Fruit fly (Drosophila melanogaster) whole organism, prepupa: ENCODE results near the gene CG32106.
A peak's percentile ranks its signal among the peaks of the same experiment; 100 is the strongest.

Source experiments
- Blimp-1 ChIP-seq: fragments of 200-800 bp; sonication (Bioruptor generic); optimal IDR thresholded peaks from 3 replicates; lab custom pipeline; 2017; ENCODE audit warnings: missing biosample characterization, missing genetic modification characterization, mild to moderate bottlenecking, moderate library complexity, missing genetic modification reagents
- CG10631 ChIP-seq: fragments of 200-800 bp; sonication (Bioruptor generic); optimal IDR thresholded peaks from 2 replicates; lab custom pipeline; 2016; ENCODE audit warnings: missing biosample characterization, missing genetic modification characterization
- CG10669 ChIP-seq: fragments of 200-800 bp; sonication (Bioruptor generic); optimal IDR thresholded peaks from 3 replicates; lab custom pipeline; 2018; ENCODE audit warnings: missing biosample characterization, mild to moderate bottlenecking, missing genetic modification characterization, moderate library complexity
- CG11902 ChIP-seq: fragments of 200-800 bp; sonication (Bioruptor generic); optimal IDR thresholded peaks from 3 replicates; lab custom pipeline; 2016; ENCODE audit warnings: missing biosample characterization, missing genetic modification characterization
- CG15336 ChIP-seq: fragments of 200-800 bp; sonication (Bioruptor generic); IDR thresholded peaks from 2 replicates; pipeline ENCODE4 v1.3.6; 2022; ENCODE audit warnings: missing biosample characterization, missing genetic modification characterization
- CG16779 ChIP-seq: fragments of 200-800 bp; sonication (Bioruptor generic); optimal IDR thresholded peaks from 3 replicates; lab custom pipeline; 2017; ENCODE audit warnings: missing biosample characterization, mild to moderate bottlenecking, missing genetic modification characterization
- CG32006 ChIP-seq: fragments of 200-800 bp; sonication (Bioruptor generic); optimal IDR thresholded peaks from 3 replicates; lab custom pipeline; 2017; ENCODE audit warnings: missing biosample characterization, mild to moderate bottlenecking, missing genetic modification characterization
- CG3919 ChIP-seq: fragments of 200-800 bp; sonication (Bioruptor generic); optimal IDR thresholded peaks from 3 replicates; lab custom pipeline; 2016; ENCODE audit warnings: missing biosample characterization, missing genetic modification characterization
- CG6163 ChIP-seq: fragments of 200-800 bp; sonication (Bioruptor generic); IDR thresholded peaks from 3 replicates; pipeline ENCODE4 v1.3.6; 2022; ENCODE audit warnings: missing biosample characterization, missing genetic modification characterization
- CG6276 ChIP-seq: fragments of 200-800 bp; sonication (Bioruptor generic); optimal IDR thresholded peaks from 2 replicates; lab custom pipeline; 2017; ENCODE audit warnings: missing biosample characterization, mild to moderate bottlenecking, missing genetic modification characterization
- CG6854 ChIP-seq: fragments of 200-800 bp; sonication (Bioruptor generic); optimal IDR thresholded peaks from 2 replicates; lab custom pipeline; 2017; ENCODE audit warnings: missing biosample characterization, mild to moderate bottlenecking, missing genetic modification characterization
- CG7368 ChIP-seq: fragments of 200-800 bp; sonication (Bioruptor generic); optimal IDR thresholded peaks from 3 replicates; lab custom pipeline; 2016; ENCODE audit warnings: missing biosample characterization, missing genetic modification characterization
- CG8119 ChIP-seq: fragments of 200-800 bp; sonication (Bioruptor generic); IDR thresholded peaks from 3 replicates; pipeline ENCODE4 v1.3.6; 2022; ENCODE audit warnings: missing biosample characterization, missing genetic modification characterization
- CG8319 ChIP-seq: fragments of 200-800 bp; sonication (Bioruptor generic); optimal IDR thresholded peaks from 3 replicates; lab custom pipeline; 2016; ENCODE audit warnings: missing biosample characterization, missing genetic modification characterization
- CG8632 ChIP-seq: fragments of 200-800 bp; sonication (Bioruptor generic); optimal IDR thresholded peaks from 3 replicates; lab custom pipeline; 2016; ENCODE audit warnings: missing biosample characterization, missing genetic modification characterization
- Eip75B ChIP-seq: fragments of 200-800 bp; sonication (Bioruptor generic); optimal IDR thresholded peaks from 3 replicates; lab custom pipeline; 2016; ENCODE audit warnings: missing biosample characterization, missing genetic modification characterization
- Eip78C ChIP-seq: fragments of 200-800 bp; sonication (Bioruptor generic); peaks from one replicate; lab custom pipeline; 2016; ENCODE audit warnings: missing biosample characterization, missing genetic modification characterization
- Eip93F ChIP-seq: fragments of 200-800 bp; sonication (Bioruptor generic); optimal IDR thresholded peaks from 2 replicates; lab custom pipeline; 2016; ENCODE audit warnings: missing biosample characterization, mild to moderate bottlenecking, missing genetic modification characterization
- Ets96B ChIP-seq: fragments of 200-800 bp; optimal IDR thresholded peaks from 2 replicates; lab custom pipeline; 2019; ENCODE audit warnings: missing biosample characterization, mild to moderate bottlenecking, missing genetic modification characterization, moderate library complexity
- Gug ChIP-seq: fragments of 200-800 bp; sonication (Bioruptor generic); IDR thresholded peaks from 2 replicates; pipeline ENCODE4 v1.3.6; 2022; ENCODE audit warnings: missing biosample characterization, missing genetic modification characterization
- Hr38 ChIP-seq: sonication (Bioruptor generic); optimal IDR thresholded peaks from 2 replicates; lab custom pipeline; 2016; ENCODE audit warnings: missing biosample characterization, missing genetic modification characterization
- Hr39 ChIP-seq: fragments of 200-800 bp; sonication (Bioruptor generic); optimal IDR thresholded peaks from 2 replicates; lab custom pipeline; 2016; ENCODE audit warnings: missing biosample characterization, missing genetic modification characterization
- Met ChIP-seq: fragments of 200-800 bp; sonication (Bioruptor generic); optimal IDR thresholded peaks from 3 replicates; lab custom pipeline; 2016; ENCODE audit warnings: missing biosample characterization, missing genetic modification characterization
- Smox ChIP-seq: fragments of 200-800 bp; sonication (Bioruptor generic); optimal IDR thresholded peaks from 3 replicates; lab custom pipeline; 2016; ENCODE audit warnings: missing biosample characterization, missing genetic modification characterization
- Sox14 ChIP-seq: fragments of 200-800 bp; sonication (Bioruptor generic); optimal IDR thresholded peaks from 3 replicates; lab custom pipeline; 2016; ENCODE audit warnings: missing biosample characterization, missing genetic modification characterization
- Sox15 ChIP-seq: fragments of 200-800 bp; sonication (Bioruptor generic); optimal IDR thresholded peaks from 3 replicates; lab custom pipeline; 2016; ENCODE audit warnings: missing biosample characterization, missing genetic modification characterization
- achi ChIP-seq: fragments of 200-800 bp; sonication (Bioruptor generic); optimal IDR thresholded peaks from 3 replicates; lab custom pipeline; 2016; ENCODE audit warnings: missing biosample characterization, missing genetic modification characterization
- acj6 ChIP-seq: fragments of 200-800 bp; sonication (Bioruptor generic); optimal IDR thresholded peaks from 3 replicates; lab custom pipeline; 2016; ENCODE audit warnings: missing biosample characterization, missing genetic modification characterization
- dac ChIP-seq: fragments of 200-800 bp; sonication (Bioruptor generic); optimal IDR thresholded peaks from 2 replicates; lab custom pipeline; 2017; ENCODE audit warnings: missing biosample characterization, mild to moderate bottlenecking, missing genetic modification characterization
- dsx ChIP-seq: fragments of 200-800 bp; optimal IDR thresholded peaks from 3 replicates; lab custom pipeline; 2019; ENCODE audit warnings: missing biosample characterization, mild to moderate bottlenecking, missing genetic modification characterization, moderate library complexity; ENCODE audit not compliant: poor library complexity, severe bottlenecking
- eg ChIP-seq: fragments of 200-800 bp; sonication (Bioruptor generic); IDR thresholded peaks from 3 replicates; pipeline ENCODE4 v1.3.6; 2022; ENCODE audit warnings: missing biosample characterization, missing genetic modification characterization
- esn ChIP-seq: fragments of 200-800 bp; sonication (Bioruptor generic); optimal IDR thresholded peaks from 2 replicates; lab custom pipeline; 2016; ENCODE audit warnings: missing biosample characterization, mild to moderate bottlenecking, missing genetic modification characterization, moderate library complexity
- fd59A ChIP-seq: fragments of 200-800 bp; sonication (Bioruptor generic); optimal IDR thresholded peaks from 2 replicates; lab custom pipeline; 2017; ENCODE audit warnings: missing biosample characterization, mild to moderate bottlenecking, missing genetic modification characterization, missing genetic modification reagents
- lz ChIP-seq: fragments of 200-800 bp; sonication (Bioruptor generic); optimal IDR thresholded peaks from 3 replicates; lab custom pipeline; 2016; ENCODE audit warnings: missing biosample characterization, missing genetic modification characterization
- net ChIP-seq: fragments of 200-800 bp; sonication (Bioruptor generic); optimal IDR thresholded peaks from 3 replicates; lab custom pipeline; 2016; ENCODE audit warnings: missing biosample characterization, missing genetic modification characterization
- salr ChIP-seq, 2 experiments: fragments of 200-800 bp; sonication (Bioruptor generic); optimal IDR thresholded peaks; 3 replicates each; lab custom pipeline; 2016 to 2018; ENCODE audit warnings: missing biosample characterization in 2 of 2, missing genetic modification characterization in 2 of 2, mild to moderate bottlenecking in 1 of 2
- ss ChIP-seq, 2 experiments: fragments of 200-800 bp; sonication (Bioruptor generic); optimal IDR thresholded peaks; 2 replicates in 1 of 2; 3 replicates in 1 of 2; lab custom pipeline; 2017 to 2018; ENCODE audit warnings: mild to moderate bottlenecking in 2 of 2, missing biosample characterization in 2 of 2, missing genetic modification characterization in 2 of 2, moderate library complexity in 1 of 2
- svp ChIP-seq: fragments of 200-800 bp; sonication (Bioruptor generic); peaks from one replicate; lab custom pipeline; 2016; ENCODE audit warnings: missing biosample characterization, missing genetic modification characterization
- topi ChIP-seq: fragments of 200-800 bp; sonication (Bioruptor generic); optimal IDR thresholded peaks from 3 replicates; lab custom pipeline; 2016; ENCODE audit warnings: missing biosample characterization, missing genetic modification characterization
- vri ChIP-seq: fragments of 200-800 bp; sonication (Bioruptor generic); optimal IDR thresholded peaks from 3 replicates; lab custom pipeline; 2016; ENCODE audit warnings: missing biosample characterization, mild to moderate bottlenecking, missing genetic modification characterization

CG32106 gene

DNA sequence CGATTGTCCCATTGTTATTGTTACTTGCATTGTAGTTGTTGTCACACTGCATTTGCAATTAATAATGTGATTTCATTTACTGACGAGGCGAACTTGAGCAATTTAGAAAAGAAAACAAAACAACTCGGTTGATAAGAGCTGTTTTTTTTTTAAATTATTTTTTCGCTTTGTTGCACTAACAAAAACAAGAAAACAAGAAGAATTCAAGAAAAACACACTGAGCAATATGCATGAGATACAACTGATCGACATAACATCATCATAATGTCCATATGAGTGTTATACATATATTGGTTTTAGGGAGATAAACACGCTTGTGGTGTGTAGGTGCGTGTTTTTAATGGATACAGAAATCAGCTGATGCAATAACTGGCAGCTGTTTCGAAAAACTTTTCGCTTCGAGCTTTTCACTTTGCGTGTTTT is 23.9 kb upstream of the CG32106 start (continued):
- no peak for TF ChIP-seq topi (GFP tag; lab: Kevin White, UChicago)
- TF ChIP-seq CG8632: no peak
- TF ChIP-seq CG8319: no peak
- TF ChIP-seq Hr38 (GFP tag; lab: Kevin White, UChicago): no peak
- no peak for TF ChIP-seq esn (GFP tag; lab: Kevin White, UChicago)
- TF ChIP-seq achi (GFP tag; lab: Kevin White, UChicago): peak; percentile 18
- no peak for TF ChIP-seq ss (GFP tag; optimal IDR thresholded peaks at IDR 0.05; lab: Kevin White, UChicago)
- no peak for TF ChIP-seq CG11902
- peak; percentile 7 for TF ChIP-seq CG10631 (GFP tag; lab: Kevin White, UChicago)
- peak; percentile 75 for TF ChIP-seq Eip78C (GFP tag; lab: Kevin White, UChicago)
- no peak for TF ChIP-seq dsx (GFP tag; lab: Kevin White, UChicago)
- TF ChIP-seq eg: peak; percentile 91
- peak in 1 of 2 experiments; percentile 35 for TF ChIP-seq salr (GFP tag; optimal IDR thresholded peaks at IDR 0.05; lab: Kevin White, UChicago)
- peak; percentile 63 for TF ChIP-seq net (GFP tag; lab: Kevin White, UChicago)
- TF ChIP-seq Hr39 (GFP tag; lab: Kevin White, UChicago): no peak
- TF ChIP-seq Smox: no peak
- TF ChIP-seq CG32006 (GFP tag; lab: Kevin White, UChicago): peak; percentile 84
- TF ChIP-seq fd59A (GFP tag; lab: Kevin White, UChicago): no peak
- TF ChIP-seq vri (GFP tag; lab: Kevin White, UChicago): peak; percentile 86
- TF ChIP-seq Eip93F: peak; percentile 24
- TF ChIP-seq CG15336 (GFP tag; lab: Robert Waterston, UW): peak; percentile 84
- TF ChIP-seq CG16779 (tag; lab: Kevin White, UChicago): peak; percentile 77
- peak; percentile 63 for TF ChIP-seq Sox14
- no peak for TF ChIP-seq lz
- TF ChIP-seq dac (GFP tag; lab: Kevin White, UChicago): peak; percentile 57
- no peak for TF ChIP-seq CG6854 (GFP tag; lab: Kevin White, UChicago)
- TF ChIP-seq Blimp-1 (GFP tag; lab: Kevin White, UChicago): no peak
- TF ChIP-seq Sox15 (GFP tag; lab: Kevin White, UChicago): no peak
- no peak for TF ChIP-seq CG10669 (GFP tag; lab: Kevin White, UChicago)

dm6 chr3L:12800167-12800566 is 21.7 kb upstream of the CG32106 start:
- TF ChIP-seq Hr38 (GFP tag; lab: Kevin White, UChicago) (no peak), CG15336 (GFP tag; lab: Robert Waterston, UW) (peak; percentile 30; the same call in 1 of the 2 replicates), svp (GFP tag; lab: Kevin White, UChicago) (peak; percentile 7), CG32006 (GFP tag; lab: Kevin White, UChicago) (peak; percentile 19), CG8119 (GFP tag; lab: Robert Waterston, UW) (peak; percentile 40; the same call in 1 of the 3 replicates), vri (GFP tag; lab: Kevin White, UChicago) (no peak), eg (peak; percentile 44; the same call in 1 of the 3 replicates), net (GFP tag; lab: Kevin White, UChicago) (no peak)

DNA sequence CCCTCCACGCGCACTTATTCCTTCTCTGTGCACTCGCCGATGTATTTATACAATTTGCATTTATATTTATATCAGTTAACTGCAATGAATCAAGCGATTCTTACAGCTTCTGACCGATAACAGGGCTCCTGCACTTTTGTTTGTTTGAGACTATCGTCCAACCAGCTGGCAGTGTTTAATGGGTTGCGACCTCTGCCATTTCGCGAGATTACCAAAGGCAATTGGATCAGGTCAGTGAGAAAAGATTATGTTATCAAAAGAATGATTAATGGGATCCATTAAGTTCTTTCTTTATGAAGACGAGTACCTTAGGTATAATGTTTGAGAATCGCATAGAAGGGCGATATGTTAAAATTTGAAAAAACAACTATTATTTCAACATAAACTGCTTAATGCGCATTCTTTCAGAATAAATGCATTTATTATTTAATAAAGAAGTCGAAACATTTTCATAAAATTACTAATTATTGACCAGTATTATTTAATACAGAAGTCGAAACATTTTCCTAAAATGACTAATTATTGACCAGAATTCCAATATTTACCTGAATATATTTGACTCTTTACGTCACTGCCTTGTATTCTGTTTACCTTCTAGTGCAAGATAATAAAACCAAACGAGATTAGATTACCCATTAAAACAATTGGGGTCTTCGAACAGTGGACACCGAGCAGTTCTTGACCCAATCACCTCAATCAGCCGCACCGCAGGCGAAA is 21.1 kb upstream of the CG32106 start:
- TF ChIP-seq Met (GFP tag; lab: Kevin White, UChicago) (no peak), CG32006 (GFP tag; lab: Kevin White, UChicago) (no peak), svp (GFP tag; lab: Kevin White, UChicago) (peak; percentile 99)

dm6 chr3L:12798795-12799311 is 20.3 kb upstream of the CG32106 start:
- TF ChIP-seq svp (GFP tag; lab: Kevin White, UChicago): no peak
- TF ChIP-seq CG15336 (GFP tag; lab: Robert Waterston, UW): peak; percentile 55; the same call in 1 of the 2 replicates
- peak; percentile 14 for TF ChIP-seq Eip75B (GFP tag; lab: Kevin White, UChicago)
- TF ChIP-seq Eip93F: no peak
- peak; percentile 6 for TF ChIP-seq CG7368 (GFP tag; lab: Kevin White, UChicago)
- peak; percentile 47; the same call in 1 of the 3 replicates for TF ChIP-seq CG6163 (GFP tag; lab: Robert Waterston, UW)
- peak; percentile 28 for TF ChIP-seq achi (GFP tag; lab: Kevin White, UChicago)
- peak; percentile 31 for TF ChIP-seq CG3919 (GFP tag; lab: Kevin White, UChicago)
- TF ChIP-seq Hr39 (GFP tag; lab: Kevin White, UChicago): peak; percentile 45
- TF ChIP-seq salr (GFP tag; optimal IDR thresholded peaks at IDR 0.05; lab: Kevin White, UChicago): peak; percentile 33 to 50
- peak; percentile 29; the same call in 1 of the 3 replicates for TF ChIP-seq eg
- TF ChIP-seq Met (GFP tag; lab: Kevin White, UChicago): no peak
- TF ChIP-seq lz: peak; percentile 4
- TF ChIP-seq CG32006 (GFP tag; lab: Kevin White, UChicago): peak; percentile 77
- peak; percentile 58 for TF ChIP-seq acj6 (GFP tag; lab: Kevin White, UChicago)
- no peak for TF ChIP-seq Hr38 (GFP tag; lab: Kevin White, UChicago)
- TF ChIP-seq CG6854 (GFP tag; lab: Kevin White, UChicago): no peak
- no peak for TF ChIP-seq fd59A (GFP tag; lab: Kevin White, UChicago)
- peak; percentile 37 for TF ChIP-seq CG10669 (GFP tag; lab: Kevin White, UChicago)
- TF ChIP-seq dsx (GFP tag; lab: Kevin White, UChicago): peak; percentile 11
- peak; percentile 26 for TF ChIP-seq Ets96B (tag; lab: Kevin White, UChicago)
- no peak for TF ChIP-seq dac (GFP tag; lab: Kevin White, UChicago)
- peak; percentile 20 for TF ChIP-seq CG6276 (GFP tag; lab: Kevin White, UChicago)
- no peak for TF ChIP-seq Gug (GFP tag; lab: Robert Waterston, UW)
- no peak for TF ChIP-seq Sox15 (GFP tag; lab: Kevin White, UChicago)
- peak; percentile 33 for TF ChIP-seq CG16779 (tag; lab: Kevin White, UChicago)
